Fruit fly (Drosophila melanogaster): Measurements from ENCODE around the gene ppk18.

The ppk18 gene

DNA sequence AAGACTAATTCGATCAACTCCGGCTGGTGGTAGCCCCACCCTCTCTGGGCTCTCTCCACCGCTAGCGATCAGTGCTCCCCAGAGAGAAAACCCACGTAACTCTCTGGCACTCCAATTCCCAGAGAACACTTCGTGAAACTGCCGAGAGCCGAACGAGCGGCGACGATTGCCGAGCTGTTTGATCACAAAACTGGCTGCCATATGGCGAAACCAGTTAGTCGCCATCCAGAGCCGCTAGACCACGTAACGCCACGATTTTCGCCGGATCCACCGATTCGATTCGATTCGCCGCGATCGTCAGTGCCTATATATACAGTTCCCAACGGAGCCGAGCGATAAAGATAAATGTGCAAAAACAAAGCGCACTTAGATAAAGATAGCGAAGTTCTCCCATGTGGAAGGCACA is 11.4 kb upstream of the ppk18 start, which contains the start of gene IP3K1 (continued):
- TF ChIP-seq cwo (GFP tag; optimal IDR thresholded peaks at IDR 0.05) (peak; percentile 50), aop (GFP tag; IDR thresholded peaks at IDR 0.05) (no peak), phol (tag; optimal IDR thresholded peaks at IDR 0.05) (no peak), CG11247 (GFP tag; IDR thresholded peaks at IDR 0.05) (peak; percentile 48; the same call in 1 of the 2 replicates), BEAF-32 (GFP tag; optimal IDR thresholded peaks at IDR 0.05) (no peak), CG8290 (GFP tag; optimal IDR thresholded peaks at IDR 0.05) (peak; percentile 47), CG8290 (tag; optimal IDR thresholded peaks at IDR 0.05) (peak in 1 of 2 experiments; percentile 88), mirr (GFP tag; optimal IDR thresholded peaks at IDR 0.05) (peak; percentile 67), CG4360 (GFP tag; IDR thresholded peaks at IDR 0.05) (peak; percentile 16; the same call in 1 of the 2 replicates), CG6854 (GFP tag; optimal IDR thresholded peaks at IDR 0.05) (peak; percentile 0), ci (GFP tag; IDR thresholded peaks at IDR 0.05) (peak; percentile 73; the same call in 2 of the 3 replicates), nom (GFP tag; optimal IDR thresholded peaks at IDR 0.05) (peak; percentile 85), CG7786 (GFP tag; optimal IDR thresholded peaks at IDR 0.05) (peak; percentile 8), CG10366 (GFP tag; IDR thresholded peaks at IDR 0.05) (no peak; the same call in 1 of the 2 replicates), NfI (GFP tag; optimal IDR thresholded peaks at IDR 0.05) (peak; percentile 3), Nf-YC (tag; optimal IDR thresholded peaks at IDR 0.05) (peak; percentile 56), gsb-n (tag; optimal IDR thresholded peaks at IDR 0.05) (peak; percentile 76), Taf1 (GFP tag; IDR thresholded peaks at IDR 0.05) (no peak; the same call in 1 of the 2 replicates), Optix (GFP tag; IDR thresholded peaks at IDR 0.05) (no peak), D19A (tag; optimal IDR thresholded peaks at IDR 0.05) (no peak), hbn (GFP tag; IDR thresholded peaks at IDR 0.05; ENCODE audit: partially characterized antibody) (peak; percentile 51; the same call in 1 of the 2 replicates), dpn (GFP tag; optimal IDR thresholded peaks at IDR 0.05) (peak; percentile 9 to 21), CG9932 (GFP tag; IDR thresholded peaks at IDR 0.05) (peak; percentile 42; the same call in 1 of the 2 replicates), Vsx1 (GFP tag; optimal IDR thresholded peaks at IDR 0.05) (peak; percentile 11), mam (GFP tag; optimal IDR thresholded peaks at IDR 0.05) (peak; percentile 10), ato (GFP tag; IDR thresholded peaks at IDR 0.05; ENCODE audit: partially characterized antibody) (peak; percentile 80), wek (GFP tag; optimal IDR thresholded peaks at IDR 0.05) (peak; percentile 24), sd (tag; optimal IDR thresholded peaks at IDR 0.05) (peak; percentile 53), CG12071 (GFP tag; optimal IDR thresholded peaks at IDR 0.05) (peak; percentile 63), Doc3 (GFP tag; IDR thresholded peaks at IDR 0.05; ENCODE audit: partially characterized antibody) (no peak), Ada2b (GFP tag; IDR thresholded peaks at IDR 0.05) (peak; percentile 39; the same call in 1 of the 2 replicates), CG6689 (GFP tag; IDR thresholded peaks at IDR 0.05) (no peak), trem (tag; optimal IDR thresholded peaks at IDR 0.05) (peak; percentile 33), sug (tag; optimal IDR thresholded peaks at IDR 0.05) (peak; percentile 75), CG11398 (GFP tag; optimal IDR thresholded peaks at IDR 0.05) (peak; percentile 36), CG15269 (tag; optimal IDR thresholded peaks at IDR 0.05) (peak; percentile 55), her (GFP tag; optimal IDR thresholded peaks at IDR 0.05) (peak; percentile 61), CG11723 (GFP tag; optimal IDR thresholded peaks at IDR 0.05) (no peak), Sry-β (GFP tag; optimal IDR thresholded peaks at IDR 0.05) (no peak), pan (optimal IDR thresholded peaks at IDR 0.05) (no peak), pan (GFP tag; optimal IDR thresholded peaks at IDR 0.05 in 1 of 2, IDR thresholded peaks at IDR 0.05 in 1 of 2) (peak in 1 of 2 experiments; percentile 46), amos (GFP tag; IDR thresholded peaks at IDR 0.05; ENCODE audit: partially characterized antibody) (peak; percentile 51; the same call in 1 of the 2 replicates), Hmx (GFP tag; optimal IDR thresholded peaks at IDR 0.05) (no peak), CG6813 (GFP tag; optimal IDR thresholded peaks at IDR 0.05) (peak; percentile 27), dmrt11E (tag; optimal IDR thresholded peaks at IDR 0.05) (no peak), CG11696 (GFP tag; IDR thresholded peaks at IDR 0.05) (peak; percentile 29; the same call in 1 of the 2 replicates), zen2 (GFP tag; IDR thresholded peaks at IDR 0.05; ENCODE audit: partially characterized antibody) (peak; percentile 67; the same call in 2 of the 3 replicates), CG14860 (GFP tag; IDR thresholded peaks at IDR 0.05; ENCODE audit: partially characterized antibody) (no peak), CG17361 (GFP tag; IDR thresholded peaks at IDR 0.05) (no peak), CG17568 (GFP tag; optimal IDR thresholded peaks at IDR 0.05) (peak; percentile 32)
